Worm (Caenorhabditis elegans) whole organism, L3 larva: ENCODE data around the gene K05F6.12.

Experiments
- ZK546.5 ChIP-seq: sonication (generic microtip); optimal IDR thresholded peaks from 2 replicates; lab custom pipeline; 2017; ENCODE audit warnings: missing biosample characterization, missing genetic modification characterization
- aly-2 ChIP-seq: fragments of 150-350 bp; optimal IDR thresholded peaks from 2 replicates; lab custom pipeline; 2014; ENCODE audit warnings: missing biosample characterization, missing genetic modification characterization
- ama-1 ChIP-seq: fragments of 150-350 bp; optimal IDR thresholded peaks from 2 replicates; lab custom pipeline; 2018
- ceh-16 ChIP-seq: sonication (generic microtip); optimal IDR thresholded peaks from 2 replicates; lab custom pipeline; 2017; ENCODE audit warnings: missing biosample characterization, missing genetic modification characterization
- ceh-28 ChIP-seq: fragments of 150-350 bp; optimal IDR thresholded peaks from 2 replicates; lab custom pipeline; 2014; ENCODE audit warnings: missing biosample characterization, missing genetic modification reagents, missing genetic modification characterization
- ceh-82 ChIP-seq: fragments of 150-350 bp; optimal IDR thresholded peaks from 2 replicates; lab custom pipeline; 2014; ENCODE audit warnings: missing biosample characterization, missing genetic modification characterization
- ceh-9 ChIP-seq: sonication (generic microtip); optimal IDR thresholded peaks from 2 replicates; lab custom pipeline; 2018; ENCODE audit warnings: missing biosample characterization, missing genetic modification characterization
- daf-12 ChIP-seq: fragments of 150-350 bp; optimal IDR thresholded peaks from 2 replicates; lab custom pipeline; 2014; ENCODE audit warnings: missing biosample characterization, missing genetic modification reagents, missing genetic modification characterization
- egl-27 ChIP-seq: sonication (generic microtip); optimal IDR thresholded peaks from 4 replicates; lab custom pipeline; 2017; ENCODE audit warnings: missing biosample characterization, missing genetic modification reagents, missing genetic modification characterization
- egl-5 ChIP-seq: fragments of 150-350 bp; optimal IDR thresholded peaks from 2 replicates; lab custom pipeline; 2017; ENCODE audit warnings: missing biosample characterization, missing genetic modification reagents, missing genetic modification characterization, inconsistent platforms
- elt-1 ChIP-seq: fragments of 150-350 bp; optimal IDR thresholded peaks from 2 replicates; lab custom pipeline; 2014; ENCODE audit warnings: missing biosample characterization, missing genetic modification characterization
- elt-2 ChIP-seq: sonication (generic microtip); optimal IDR thresholded peaks from 2 replicates; lab custom pipeline; 2016; ENCODE audit warnings: missing genetic modification reagents, mild to moderate bottlenecking, missing genetic modification characterization, missing compliant biosample characterization
- elt-3 ChIP-seq, 3 experiments: fragments of 150-350 bp in 1 of 3; sonication (generic microtip) in 2 of 3; optimal IDR thresholded peaks; 2 replicates in 2 of 3; 4 replicates in 1 of 3; lab custom pipeline; 2014 to 2017; ENCODE audit warnings: missing biosample characterization in 3 of 3, missing genetic modification characterization in 3 of 3
- eor-1 ChIP-seq, 2 experiments: fragments of 150-350 bp; optimal IDR thresholded peaks; 2 replicates each; lab custom pipeline; 2014 to 2018; ENCODE audit warnings: missing biosample characterization in 2 of 2, missing genetic modification characterization in 2 of 2
- fkh-10 ChIP-seq: sonication (generic microtip); optimal IDR thresholded peaks from 2 replicates; lab custom pipeline; 2017; ENCODE audit warnings: missing biosample characterization, missing genetic modification reagents, missing genetic modification characterization
- fos-1 ChIP-seq: fragments of 150-350 bp; optimal IDR thresholded peaks from 2 replicates; lab custom pipeline; 2014; ENCODE audit warnings: missing biosample characterization, missing genetic modification characterization
- jun-1 ChIP-seq: fragments of 150-350 bp; optimal IDR thresholded peaks from 2 replicates; lab custom pipeline; 2014; ENCODE audit warnings: missing biosample characterization, missing genetic modification reagents, missing genetic modification characterization
- lin-15B ChIP-seq: fragments of 150-350 bp; optimal IDR thresholded peaks from 2 replicates; lab custom pipeline; 2014; ENCODE audit warnings: missing biosample characterization, missing genetic modification characterization
- lin-39 ChIP-seq: fragments of 150-350 bp; optimal IDR thresholded peaks from 2 replicates; lab custom pipeline; 2018; ENCODE audit warnings: missing biosample characterization, missing genetic modification reagents, missing genetic modification characterization
- lsy-12 ChIP-seq: sonication (generic microtip); optimal IDR thresholded peaks from 2 replicates; lab custom pipeline; 2016; ENCODE audit warnings: mild to moderate bottlenecking, missing genetic modification characterization, missing compliant biosample characterization
- mdl-1 ChIP-seq: fragments of 150-350 bp; optimal IDR thresholded peaks from 2 replicates; lab custom pipeline; 2014; ENCODE audit warnings: missing biosample characterization, missing genetic modification characterization
- mml-1 ChIP-seq: fragments of 150-350 bp; sonication (generic microtip); optimal IDR thresholded peaks from 3 replicates; lab custom pipeline; 2014; ENCODE audit warnings: missing biosample characterization, missing genetic modification characterization
- nfya-1 ChIP-seq: sonication (generic microtip); optimal IDR thresholded peaks from 2 replicates; lab custom pipeline; 2017; ENCODE audit warnings: missing genetic modification characterization, mild to moderate bottlenecking, missing compliant biosample characterization, antibody characterized with exemption, moderate library complexity; ENCODE audit not compliant: insufficient read depth
- nhr-12 ChIP-seq: fragments of 150-350 bp; optimal IDR thresholded peaks from 2 replicates; lab custom pipeline; 2014; ENCODE audit warnings: missing biosample characterization, missing genetic modification characterization
- nhr-237 ChIP-seq: fragments of 150-350 bp; optimal IDR thresholded peaks from 2 replicates; lab custom pipeline; 2014; ENCODE audit warnings: missing biosample characterization, missing genetic modification characterization
- nhr-25 ChIP-seq: sonication (generic microtip); optimal IDR thresholded peaks from 2 replicates; lab custom pipeline; 2017; ENCODE audit warnings: missing biosample characterization, missing genetic modification characterization
- nhr-28 ChIP-seq: fragments of 150-350 bp; optimal IDR thresholded peaks from 2 replicates; lab custom pipeline; 2014; ENCODE audit warnings: missing biosample characterization, missing genetic modification characterization
- nhr-43 ChIP-seq: sonication (generic microtip); optimal IDR thresholded peaks from 2 replicates; lab custom pipeline; 2016; ENCODE audit warnings: mild to moderate bottlenecking, missing genetic modification characterization, missing compliant biosample characterization; ENCODE audit not compliant: poor library complexity, severe bottlenecking
- nhr-76 ChIP-seq: fragments of 150-350 bp; sonication (generic microtip); optimal IDR thresholded peaks from 5 replicates; lab custom pipeline; 2014; ENCODE audit warnings: missing biosample characterization, missing genetic modification characterization
- pha-4 ChIP-seq: fragments of 150-350 bp; optimal IDR thresholded peaks from 2 replicates; lab custom pipeline; 2014; ENCODE audit warnings: missing biosample characterization, missing genetic modification reagents, missing genetic modification characterization
- pqm-1 ChIP-seq: fragments of 150-350 bp; optimal IDR thresholded peaks from 2 replicates; lab custom pipeline; 2017; ENCODE audit warnings: missing biosample characterization, missing genetic modification characterization, inconsistent platforms
- tbx-2 ChIP-seq: sonication (generic microtip); optimal IDR thresholded peaks from 2 replicates; lab custom pipeline; 2016; ENCODE audit warnings: mild to moderate bottlenecking, missing genetic modification characterization, missing compliant biosample characterization
- unc-39 ChIP-seq: sonication (generic microtip); optimal IDR thresholded peaks from 4 replicates; lab custom pipeline; 2017; ENCODE audit warnings: missing biosample characterization, missing genetic modification characterization
- unc-62 ChIP-seq: fragments of 150-350 bp; sonication (generic microtip); optimal IDR thresholded peaks from 4 replicates; lab custom pipeline; 2014; ENCODE audit warnings: missing biosample characterization, missing genetic modification reagents, missing genetic modification characterization
- zag-1 ChIP-seq: fragments of 150-350 bp; optimal IDR thresholded peaks from 2 replicates; lab custom pipeline; 2014; ENCODE audit warnings: missing biosample characterization, missing genetic modification characterization

The K05F6.12 gene

DNA sequence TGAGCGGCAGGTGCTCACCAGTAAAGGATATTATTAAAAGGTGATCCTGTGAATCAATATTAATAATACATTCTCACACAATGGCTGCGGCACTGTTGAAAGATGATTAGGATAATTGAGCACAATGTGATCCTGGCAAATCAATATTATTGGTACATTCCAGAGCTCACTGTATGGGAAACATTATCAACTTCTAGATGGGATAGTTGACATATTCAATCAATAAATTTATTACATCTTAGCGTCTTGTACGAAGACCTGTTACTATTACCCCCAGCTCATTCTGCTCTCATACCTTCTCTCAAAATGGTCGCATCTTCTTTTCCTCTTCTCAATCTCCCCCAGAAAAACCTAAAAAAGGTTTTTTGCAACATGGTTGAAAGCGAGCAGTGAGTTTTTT, 22.5 kb downstream of the K05F6.12 start, which contains the start of gene fbxb-49:
TSS of gene fbxb-49 (plus strand) at position 301 of the 400 bp plus-strand sequence.
- TF ChIP-seq fkh-10 (GFP tag; lab: Kevin White, UChicago) (no peak), nhr-25 (no peak), ceh-9 (tag; lab: Kevin White, UChicago) (no peak), lin-15B (tag; lab: Kevin White, UChicago) (no peak), elt-3 (tag; optimal IDR thresholded peaks at IDR 0.05; lab: Kevin White, UChicago) (no peak), mdl-1 (tag; lab: Kevin White, UChicago) (no peak), egl-5 (no peak), nfya-1 (tag; lab: Kevin White, UChicago) (no peak), lsy-12 (tag; lab: Kevin White, UChicago) (no peak), lin-39 (tag; lab: Kevin White, UChicago) (no peak), ceh-28 (no peak), jun-1 (tag; lab: Kevin White, UChicago) (no peak), nhr-28 (tag; lab: Kevin White, UChicago) (no peak)

- TF ChIP-seq lin-15B (tag; lab: Kevin White, UChicago) (no peak), fos-1 (tag; lab: Kevin White, UChicago) (no peak), mml-1 (tag; lab: Kevin White, UChicago) (no peak), unc-62 (GFP tag; lab: Kevin White, UChicago) (no peak), egl-5 (no peak), ceh-16 (tag; lab: Kevin White, UChicago) (no peak), nhr-12 (tag; lab: Kevin White, UChicago) (no peak), ceh-9 (tag; lab: Kevin White, UChicago) (no peak), ama-1 (lab: Kevin White, UChicago) (no peak), eor-1 (tag; optimal IDR thresholded peaks at IDR 0.05; lab: Kevin White, UChicago) (no peak), aly-2 (tag; lab: Kevin White, UChicago) (no peak), egl-27 (no peak), ZK546.5 (no peak)
Measured at ce11 chrII:1571032-1571431, 25.3 kb downstream of the K05F6.12 start, which contains the start of gene fbxb-46. TSS of gene fbxb-46 (minus strand) at chrII:1571132.

DNA sequence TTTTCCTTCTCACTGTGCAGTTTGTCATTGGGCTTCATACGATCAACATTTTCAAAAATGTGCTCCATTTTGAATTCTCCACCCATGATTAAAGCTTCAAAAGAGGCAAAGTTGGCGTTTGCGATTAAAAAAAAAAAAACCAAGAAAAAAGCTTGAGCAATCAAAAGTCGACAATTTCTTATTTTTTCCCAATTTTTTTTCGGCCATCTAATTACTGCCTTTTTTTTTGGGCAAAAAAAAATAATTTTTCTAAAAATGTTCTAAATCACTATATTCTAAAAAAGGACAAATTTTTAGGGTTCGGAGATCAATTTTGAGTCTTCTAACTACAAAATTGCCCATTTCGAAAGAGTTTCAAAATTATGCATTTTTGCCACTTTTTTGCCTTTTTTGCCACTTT, 30.3 kb downstream of the K05F6.12 start, which contains the start of gene K05F6.10:
TSS of gene K05F6.10 (minus strand) at position 101 of the 400 bp plus-strand sequence.
- no peak for TF ChIP-seq fkh-10 (GFP tag; lab: Kevin White, UChicago)
- TF ChIP-seq elt-3 (tag; optimal IDR thresholded peaks at IDR 0.05; lab: Kevin White, UChicago) = no peak
- no peak for TF ChIP-seq lin-39 (tag; lab: Kevin White, UChicago)
- TF ChIP-seq nhr-76 (tag; lab: Kevin White, UChicago) = no peak
- TF ChIP-seq tbx-2 (tag; lab: Kevin White, UChicago) = no peak
- no peak for TF ChIP-seq aly-2 (tag; lab: Kevin White, UChicago)
- TF ChIP-seq daf-12 = no peak
- TF ChIP-seq nhr-43 = no peak

ce11 chrII:1576772-1577171, 31.0 kb downstream of the K05F6.12 start:
- TF ChIP-seq jun-1 (tag; lab: Kevin White, UChicago) (peak; percentile 21), pqm-1 (peak; percentile 68), pha-4 (tag; lab: Kevin White, UChicago) (no peak), elt-2 (tag; lab: Kevin White, UChicago) (peak; percentile 82)

DNA sequence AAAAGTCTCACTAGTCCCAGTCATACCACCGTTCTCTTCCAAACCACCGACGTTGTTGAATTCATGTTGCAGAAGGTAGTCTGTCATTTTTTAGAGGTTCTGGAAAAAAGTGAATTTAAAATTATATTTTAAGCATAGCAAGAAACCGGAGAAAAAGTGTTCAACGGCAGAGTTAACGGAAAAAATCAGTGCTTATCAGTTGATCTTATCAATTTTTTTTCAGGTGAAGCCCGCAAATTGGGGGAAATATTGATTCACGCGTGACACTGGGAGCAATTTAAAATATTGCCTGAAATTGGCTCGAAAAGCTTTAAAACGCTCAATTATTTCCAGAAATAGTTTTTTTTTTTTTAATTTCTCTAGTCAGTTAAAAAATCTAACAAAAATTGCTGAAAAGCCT, 34.2 kb downstream of the K05F6.12 start, which contains the start of gene math-38:
TSS of gene math-38 (minus strand) at position 101 of the 400 bp plus-strand sequence.
- TF ChIP-seq lsy-12 (tag; lab: Kevin White, UChicago) = no peak
- TF ChIP-seq elt-2 (tag; lab: Kevin White, UChicago) = peak; percentile 56

ce11 chrII:1584140-1584539, 38.4 kb downstream of the K05F6.12 start, which contains the start of gene clec-21:
TSS of gene clec-21 (minus strand) at chrII:1584240.
- no peak for TF ChIP-seq ceh-82 (tag; lab: Kevin White, UChicago)
- no peak for TF ChIP-seq fkh-10 (GFP tag; lab: Kevin White, UChicago)
- no peak for TF ChIP-seq elt-1 (tag; lab: Kevin White, UChicago)
- no peak for TF ChIP-seq pqm-1
- TF ChIP-seq unc-39 (tag; lab: Kevin White, UChicago) = no peak
- no peak for TF ChIP-seq zag-1
- TF ChIP-seq nhr-237 (tag; lab: Kevin White, UChicago) = no peak
- TF ChIP-seq mml-1 (tag; lab: Kevin White, UChicago) = no peak
